Worm (Caenorhabditis elegans): ENCODE results near the gene zip-10.

The zip-10 gene

DNA sequence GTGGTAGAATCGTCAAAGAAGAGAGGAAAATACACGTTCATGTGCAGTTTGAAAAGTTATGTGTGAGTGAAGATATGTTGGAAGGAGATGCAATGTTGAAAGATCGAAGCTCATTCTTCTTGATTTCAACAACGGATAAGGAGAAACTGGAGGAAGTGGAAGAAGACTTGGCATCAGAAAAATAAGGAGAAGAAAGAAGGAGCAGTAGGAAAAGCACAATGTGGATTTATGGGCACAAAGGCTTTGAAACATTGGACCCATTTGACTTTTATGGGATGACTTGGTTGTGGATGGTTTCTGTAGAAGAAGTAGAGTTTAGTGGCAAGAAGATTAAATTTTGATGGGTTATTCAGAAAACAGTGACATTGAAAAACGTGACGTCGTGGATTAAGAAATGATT is 30.5 kb downstream of the zip-10 start:
- TF ChIP-seq elt-1 (tag; optimal IDR thresholded peaks at IDR 0.05) = peak; percentile 14
- no peak for TF ChIP-seq elt-2 (tag; optimal IDR thresholded peaks at IDR 0.05)
- TF ChIP-seq egl-5 (tag; optimal IDR thresholded peaks at IDR 0.05) = peak; percentile 65

DNA sequence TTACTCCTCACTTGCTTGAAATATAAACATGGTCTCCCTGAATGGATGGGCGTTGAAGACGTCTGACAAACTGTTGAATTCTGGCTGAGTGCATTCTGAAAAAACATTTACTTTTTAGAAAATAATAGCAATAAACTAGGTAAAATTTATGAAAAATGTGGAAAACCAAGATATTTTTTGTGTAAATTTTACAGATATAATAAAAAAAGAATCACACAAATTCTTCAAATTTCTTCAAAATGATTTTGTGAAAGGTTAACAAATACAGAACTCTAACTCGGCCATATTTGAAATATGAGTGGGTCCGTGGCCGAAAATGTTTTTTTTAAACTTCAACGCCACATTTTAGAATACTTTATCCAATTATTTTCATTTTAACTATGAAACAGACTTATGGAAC is 32.4 kb downstream of the zip-10 start, which contains the start of gene glb-15:
TSS of gene glb-15 (minus strand) at position 101 of the 400 bp plus-strand sequence.
- no peak for TF ChIP-seq unc-62 (GFP tag; optimal IDR thresholded peaks at IDR 0.05)
- TF ChIP-seq ztf-11 (tag; optimal IDR thresholded peaks at IDR 0.05) = no peak
- TF ChIP-seq unc-39 (tag; optimal IDR thresholded peaks at IDR 0.05) = no peak
- TF ChIP-seq nhr-43 (tag; optimal IDR thresholded peaks at IDR 0.05; ENCODE audit: poor library complexity, severe bottlenecking) = no peak
- no peak for TF ChIP-seq nhr-11 (tag; optimal IDR thresholded peaks at IDR 0.05)
- no peak for TF ChIP-seq mdl-1 (tag; optimal IDR thresholded peaks at IDR 0.05)
- no peak for TF ChIP-seq aly-2 (tag; optimal IDR thresholded peaks at IDR 0.05)
- TF ChIP-seq egl-27 (tag; optimal IDR thresholded peaks at IDR 0.05) = no peak
- no peak for TF ChIP-seq elt-3 (tag; optimal IDR thresholded peaks at IDR 0.05)
- TF ChIP-seq eor-1 (tag; optimal IDR thresholded peaks at IDR 0.05) = no peak
- TF ChIP-seq R02D3.7 (tag; optimal IDR thresholded peaks at IDR 0.05) = no peak
- no peak for TF ChIP-seq ZK546.5 (tag; optimal IDR thresholded peaks at IDR 0.05)
- no peak for TF ChIP-seq fkh-2 (tag; optimal IDR thresholded peaks at IDR 0.05)
- TF ChIP-seq lin-39 (tag; optimal IDR thresholded peaks at IDR 0.05) = no peak
- TF ChIP-seq ceh-9 (tag; optimal IDR thresholded peaks at IDR 0.05) = no peak
- TF ChIP-seq nhr-12 (tag; optimal IDR thresholded peaks at IDR 0.05) = no peak
- no peak for TF ChIP-seq sea-2 (GFP tag; optimal IDR thresholded peaks at IDR 0.05)
- TF ChIP-seq pqm-1 (tag; optimal IDR thresholded peaks at IDR 0.05) = no peak
- no peak for TF ChIP-seq nhr-25 (tag; optimal IDR thresholded peaks at IDR 0.05)
- TF ChIP-seq egl-5 (tag; optimal IDR thresholded peaks at IDR 0.05) = no peak

DNA sequence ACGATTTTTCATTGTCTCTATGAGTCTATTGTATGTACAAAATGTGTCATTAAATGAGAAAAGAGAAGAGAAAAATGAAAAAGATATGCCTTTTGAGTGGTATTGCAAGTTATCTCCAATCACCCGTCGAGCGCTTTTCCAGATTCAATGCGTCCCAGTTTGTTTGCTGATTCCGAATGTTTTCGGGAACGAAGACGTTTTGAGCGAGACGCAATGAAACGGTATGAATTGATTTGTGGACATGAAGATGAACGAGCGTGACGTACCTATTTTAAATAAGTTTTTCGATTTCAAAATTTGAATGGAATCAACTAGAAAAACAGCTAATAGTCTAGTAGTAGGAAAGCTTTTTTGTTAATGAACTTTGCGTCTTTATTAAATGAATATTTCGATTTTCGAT is 33.7 kb downstream of the zip-10 start:
- TF ChIP-seq nfya-1 (tag; optimal IDR thresholded peaks at IDR 0.05; ENCODE audit: insufficient read depth) (peak; percentile 30), elt-3 (tag; optimal IDR thresholded peaks at IDR 0.05) (peak in 1 of 3 experiments; percentile 48), nhr-237 (tag; optimal IDR thresholded peaks at IDR 0.05) (no peak), nhr-43 (tag; optimal IDR thresholded peaks at IDR 0.05; ENCODE audit: poor library complexity, severe bottlenecking) (peak; percentile 30), lin-15B (tag; optimal IDR thresholded peaks at IDR 0.05) (no peak), tbx-2 (tag; optimal IDR thresholded peaks at IDR 0.05) (no peak), ama-1 (optimal IDR thresholded peaks at IDR 0.05) (peak; percentile 87), ztf-4 (tag; optimal IDR thresholded peaks at IDR 0.05) (no peak), ztf-11 (tag; optimal IDR thresholded peaks at IDR 0.05) (no peak), nhr-25 (tag; optimal IDR thresholded peaks at IDR 0.05) (peak; percentile 84)

DNA sequence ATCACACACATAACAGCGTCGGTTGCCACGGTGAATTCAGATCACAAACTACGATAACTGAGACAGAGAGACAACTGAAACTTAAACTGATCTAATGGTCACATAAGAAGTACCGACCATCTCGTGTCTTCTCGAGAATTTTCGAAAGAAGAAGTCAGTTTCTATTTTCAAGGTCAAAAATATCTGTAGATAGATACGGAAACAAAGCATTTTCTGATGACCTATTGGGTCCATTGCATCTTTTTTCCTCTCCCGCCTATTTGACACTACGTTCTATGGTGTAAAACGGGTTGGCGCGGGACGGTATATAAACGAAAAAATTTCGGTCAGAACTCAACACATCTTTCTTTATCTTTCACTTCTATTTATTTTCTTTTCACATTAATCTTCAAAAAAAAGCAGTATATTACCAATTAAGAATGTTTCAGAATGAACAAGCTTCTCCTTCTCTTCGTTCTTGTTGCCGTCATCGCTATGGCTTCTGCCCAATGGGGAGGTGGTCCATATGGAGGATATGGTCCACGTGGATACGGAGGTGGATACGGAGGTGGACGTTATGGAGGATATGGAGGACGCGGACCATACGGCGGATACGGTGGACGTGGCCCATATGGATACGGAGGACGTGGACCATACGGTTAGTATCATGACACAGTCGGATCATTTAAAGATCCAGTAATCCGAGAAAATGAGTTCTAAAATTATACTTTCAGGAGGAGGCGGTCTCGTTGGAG is 34.4 kb downstream of the zip-10 start, which contains the start of gene nlp-24:
TSS of gene nlp-24 (plus strand) at position 429 of the 734 bp plus-strand sequence.
- TF ChIP-seq nhr-67 (tag; optimal IDR thresholded peaks at IDR 0.05) (no peak), nhr-77 (tag; optimal IDR thresholded peaks at IDR 0.05) (no peak), R02D3.7 (tag; optimal IDR thresholded peaks at IDR 0.05) (no peak), pha-4 (tag; optimal IDR thresholded peaks at IDR 0.05) (no peak), ceh-16 (tag; optimal IDR thresholded peaks at IDR 0.05) (no peak), nhr-237 (tag; optimal IDR thresholded peaks at IDR 0.05) (no peak), ceh-82 (tag; optimal IDR thresholded peaks at IDR 0.05) (no peak), nhr-43 (tag; optimal IDR thresholded peaks at IDR 0.05; ENCODE audit: poor library complexity, severe bottlenecking) (peak; percentile 61), zag-1 (tag; optimal IDR thresholded peaks at IDR 0.05) (no peak), fkh-2 (tag; optimal IDR thresholded peaks at IDR 0.05) (no peak), ama-1 (optimal IDR thresholded peaks at IDR 0.05) (peak; percentile 86), elt-1 (tag; optimal IDR thresholded peaks at IDR 0.05) (peak; percentile 91), ceh-28 (tag; optimal IDR thresholded peaks at IDR 0.05) (no peak), nhr-23 (tag; optimal IDR thresholded peaks at IDR 0.05) (peak; percentile 70), nfya-1 (tag; optimal IDR thresholded peaks at IDR 0.05; ENCODE audit: insufficient read depth) (peak; percentile 23), fkh-10 (GFP tag; optimal IDR thresholded peaks at IDR 0.05) (no peak), sea-2 (GFP tag; optimal IDR thresholded peaks at IDR 0.05) (no peak), nhr-25 (tag; optimal IDR thresholded peaks at IDR 0.05) (peak; percentile 71)
